Worm (Caenorhabditis elegans) whole organism, young adult: ENCODE results near the gene ckb-2.

Experiments
- T07F8.4 ChIP-seq: sonication (generic microtip); optimal IDR thresholded peaks from 2 replicates; lab custom pipeline; 2016; ENCODE audit warnings: mild to moderate bottlenecking, missing genetic modification characterization, moderate library complexity, missing compliant biosample characterization
- attf-5 ChIP-seq: fragments of 200-800 bp; sonication (Bioruptor generic); optimal IDR thresholded peaks from 2 replicates; lab custom pipeline; 2018; ENCODE audit warnings: mild to moderate bottlenecking, missing genetic modification characterization, missing compliant biosample characterization
- rcor-1 ChIP-seq: fragments of 200-800 bp; sonication (Bioruptor generic); IDR thresholded peaks from 2 replicates; pipeline ENCODE4 v1.3.6; 2022; ENCODE audit warnings: missing genetic modification reagents, missing genetic modification characterization, missing compliant biosample characterization

DNA sequence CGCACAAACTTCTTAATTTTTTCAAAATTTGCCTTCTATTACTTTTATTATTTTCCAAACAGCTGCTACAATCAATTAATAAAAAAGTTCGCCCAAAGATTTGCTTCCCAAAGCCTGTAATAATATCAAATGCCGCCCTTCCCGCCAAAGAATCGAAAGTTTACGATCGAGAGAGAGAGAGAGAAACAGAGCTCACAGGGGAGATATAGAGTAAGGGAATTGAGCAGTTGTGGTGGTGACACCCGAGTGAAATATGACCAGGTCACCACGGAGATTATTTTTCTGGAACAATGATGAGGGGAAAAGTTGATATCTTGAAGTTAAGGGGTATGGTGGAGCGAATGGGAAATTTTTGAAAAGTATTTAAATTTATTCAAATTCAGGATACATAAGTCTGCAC lies 7.8 kb upstream of the ckb-2 start:
- TF ChIP-seq attf-5 (GFP tag; lab: Kevin White, UChicago) (no peak), rcor-1 (GFP tag; lab: Robert Waterston, UW) (no peak), T07F8.4 (no peak)
